Worm (Caenorhabditis elegans): ENCODE measurements around the gene srj-44.

Gene srj-44

ce11 chrV:2871754-2872504, 26.3 kb upstream of the srj-44 start:
- no peak for TF ChIP-seq ztf-6 (GFP tag; IDR thresholded peaks at IDR 0.05)
- TF ChIP-seq repo-1 (tag; optimal IDR thresholded peaks at IDR 0.05), result peak; percentile 45
- peak; percentile 40; the same call in 1 of the 2 replicates for TF ChIP-seq hsf-1 (GFP tag; IDR thresholded peaks at IDR 0.05)
- TF ChIP-seq ztf-22 (GFP tag; optimal IDR thresholded peaks at IDR 0.05), result peak; percentile 50
- TF ChIP-seq mcd-1 (GFP tag; IDR thresholded peaks at IDR 0.05), result no peak
- TF ChIP-seq madf-10 (tag; optimal IDR thresholded peaks at IDR 0.05), result peak; percentile 29
- TF ChIP-seq nhr-80 (tag; optimal IDR thresholded peaks at IDR 0.05), result peak; percentile 69
- peak; percentile 37; the same call in 1 of the 2 replicates for TF ChIP-seq B0336.3 (GFP tag; IDR thresholded peaks at IDR 0.05)
- TF ChIP-seq hmg-1.2 (GFP tag; IDR thresholded peaks at IDR 0.05), result no peak
- peak; percentile 23; the same call in 1 of the 2 replicates for TF ChIP-seq dox-1 (GFP tag; IDR thresholded peaks at IDR 0.05)
- TF ChIP-seq lin-54 (GFP tag; optimal IDR thresholded peaks at IDR 0.05), result peak; percentile 14
- peak; percentile 62 for TF ChIP-seq Y53G8AR.9 (GFP tag; conservative IDR thresholded peaks at IDR 0.05)
- TF ChIP-seq nhr-90 (tag; optimal IDR thresholded peaks at IDR 0.05), result peak; percentile 62
- peak; percentile 54 for TF ChIP-seq chd-7 (tag; optimal IDR thresholded peaks at IDR 0.05)
- peak; percentile 98 for TF ChIP-seq F37B4.10 (GFP tag; IDR thresholded peaks at IDR 0.05)
- TF ChIP-seq atf-7 (tag; optimal IDR thresholded peaks at IDR 0.05), result peak; percentile 11
- TF ChIP-seq F52B5.7 (tag; optimal IDR thresholded peaks at IDR 0.05), result no peak
- no peak for TF ChIP-seq snpc-4 (GFP tag; optimal IDR thresholded peaks at IDR 0.05)
- peak in 2 of 4 experiments; percentile 7 to 86 for TF ChIP-seq snpc-4 (tag; optimal IDR thresholded peaks at IDR 0.05)
- peak; percentile 77 for TF ChIP-seq nfyb-1 (GFP tag; IDR thresholded peaks at IDR 0.05)
- peak; percentile 16; the same call in 1 of the 2 replicates for TF ChIP-seq Y56A3A.18 (GFP tag; IDR thresholded peaks at IDR 0.05)

ce11 chrV:2870127-2870526, 24.5 kb upstream of the srj-44 start, which contains the start of gene srh-243:
TSS of gene srh-243 (plus strand) at chrV:2870427.
- TF ChIP-seq lin-54 (GFP tag; optimal IDR thresholded peaks at IDR 0.05) (no peak), ceh-79 (tag; optimal IDR thresholded peaks at IDR 0.05) (no peak), hlh-12 (tag; optimal IDR thresholded peaks at IDR 0.05) (no peak), ceh-40 (GFP tag; IDR thresholded peaks at IDR 0.05) (no peak), repo-1 (tag; optimal IDR thresholded peaks at IDR 0.05) (no peak), attf-5 (GFP tag; optimal IDR thresholded peaks at IDR 0.05) (no peak), ets-4 (GFP tag; optimal IDR thresholded peaks at IDR 0.05) (no peak), bed-1 (GFP tag; IDR thresholded peaks at IDR 0.05) (no peak), ztf-25 (GFP tag; IDR thresholded peaks at IDR 0.05) (no peak), tbx-9 (tag; optimal IDR thresholded peaks at IDR 0.05; ENCODE audit: borderline replicate concordance) (no peak), T26A5.8 (tag; optimal IDR thresholded peaks at IDR 0.05) (no peak), Y53G8AR.9 (GFP tag; conservative IDR thresholded peaks at IDR 0.05) (no peak), zim-3 (tag; optimal IDR thresholded peaks at IDR 0.05) (no peak), mxl-1 (tag; optimal IDR thresholded peaks at IDR 0.05) (no peak), unc-130 (GFP tag; optimal IDR thresholded peaks at IDR 0.05) (no peak), cebp-1 (GFP tag; IDR thresholded peaks at IDR 0.05) (no peak), cebp-1 (tag; optimal IDR thresholded peaks at IDR 0.05) (no peak), madf-10 (tag; optimal IDR thresholded peaks at IDR 0.05) (no peak), nhr-27 (tag; optimal IDR thresholded peaks at IDR 0.05) (no peak), fkh-3 (tag; optimal IDR thresholded peaks at IDR 0.05) (no peak), sdz-38 (tag; optimal IDR thresholded peaks at IDR 0.05) (no peak)
